Worm (Caenorhabditis elegans): Measurements from ENCODE around the gene fbxb-19.

DNA sequence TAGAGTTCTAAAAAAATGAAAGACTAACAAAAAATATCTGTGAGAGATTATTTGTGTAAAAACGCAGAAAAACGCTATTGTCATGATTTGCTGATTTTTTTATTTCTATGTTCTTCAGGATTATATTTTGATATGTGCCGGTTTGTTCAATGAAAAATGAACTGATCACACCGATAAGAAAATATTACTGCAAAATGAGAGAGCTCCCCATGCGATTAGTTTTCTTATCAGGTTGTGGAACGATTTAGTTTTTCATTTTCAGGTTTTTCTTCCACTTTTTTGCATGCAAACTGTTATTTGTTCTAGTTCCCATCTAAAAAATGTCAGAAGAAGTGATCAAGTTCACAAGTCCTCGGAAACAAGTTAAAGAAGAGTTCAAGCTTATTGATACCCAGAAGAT, 39.3 kb upstream of the fbxb-19 start, which contains the start of gene btb-9:
- TF ChIP-seq elt-1 (tag; optimal IDR thresholded peaks at IDR 0.05; ENCODE audit: borderline replicate concordance, insufficient read depth) = no peak
- TF ChIP-seq snpc-4 (tag; optimal IDR thresholded peaks at IDR 0.05) = no peak
- TF ChIP-seq nhr-76 (tag; optimal IDR thresholded peaks at IDR 0.05) = no peak
- no peak for TF ChIP-seq pha-4 (tag; optimal IDR thresholded peaks at IDR 0.05)
- TF ChIP-seq lin-13 (tag; optimal IDR thresholded peaks at IDR 0.05) = no peak
- TF ChIP-seq elt-3 (tag; optimal IDR thresholded peaks at IDR 0.05) = no peak
- TF ChIP-seq unc-62 (GFP tag; optimal IDR thresholded peaks at IDR 0.05) = no peak
- no peak for TF ChIP-seq nhr-12 (tag; optimal IDR thresholded peaks at IDR 0.05)
- TF ChIP-seq blmp-1 (tag; optimal IDR thresholded peaks at IDR 0.05) = no peak
- no peak for TF ChIP-seq ceh-43 (GFP tag; optimal IDR thresholded peaks at IDR 0.05)
- no peak for TF ChIP-seq lsy-2 (tag; optimal IDR thresholded peaks at IDR 0.05)
- no peak for TF ChIP-seq ces-1 (GFP tag; optimal IDR thresholded peaks at IDR 0.05)
- no peak for TF ChIP-seq unc-39 (tag; optimal IDR thresholded peaks at IDR 0.05)
- TF ChIP-seq zip-8 (tag; optimal IDR thresholded peaks at IDR 0.05) = no peak

All from whole organism, mixed stage, embryonic.